Fruit fly (Drosophila melanogaster): ENCODE measurements around the gene CG7420.

- TF ChIP-seq psq (GFP tag; optimal IDR thresholded peaks at IDR 0.05) (no peak), OdsH (GFP tag; optimal IDR thresholded peaks at IDR 0.05) (no peak), ey (GFP tag; optimal IDR thresholded peaks at IDR 0.05) (no peak), lola (GFP tag; optimal IDR thresholded peaks at IDR 0.05) (no peak), sv (GFP tag; optimal IDR thresholded peaks at IDR 0.05) (no peak)
Measured at dm6 chr2L:1491791-1492345, 10.8 kb downstream of the CG7420 start, which contains the start of gene CG31928.
